Worm (Caenorhabditis elegans) whole organism, young adult: Measurements from ENCODE around the gene hpk-1.
A peak's percentile ranks its signal among the peaks of the same experiment; 100 is the strongest.

Source experiments
- B0019.2 ChIP-seq: fragments of 200-800 bp; sonication (Bioruptor generic); conservative IDR thresholded peaks from 2 replicates; pipeline ENCODE4 v1.3.6; 2022; ENCODE audit warnings: missing genetic modification reagents, missing genetic modification characterization, missing compliant biosample characterization
- B0035.1 ChIP-seq: sonication (generic microtip); optimal IDR thresholded peaks from 2 replicates; lab custom pipeline; 2016; ENCODE audit warnings: missing genetic modification characterization, mild to moderate bottlenecking, missing compliant biosample characterization, missing genotype, missing genetic modification reagents
- B0336.3 ChIP-seq: fragments of 200-800 bp; sonication (Bioruptor generic); IDR thresholded peaks from 2 replicates; pipeline ENCODE4 v1.3.6; 2022; ENCODE audit warnings: missing genetic modification characterization, missing compliant biosample characterization
- F10E7.11 ChIP-seq: sonication (generic microtip); optimal IDR thresholded peaks from 2 replicates; lab custom pipeline; 2017; ENCODE audit warnings: mild to moderate bottlenecking, missing genetic modification characterization, moderate library complexity, missing compliant biosample characterization
- F22D6.2 ChIP-seq: sonication (generic microtip); optimal IDR thresholded peaks from 2 replicates; lab custom pipeline; 2016; ENCODE audit warnings: mild to moderate bottlenecking, missing genetic modification characterization, missing compliant biosample characterization
- F33H1.4 ChIP-seq: fragments of 200-800 bp; sonication (Bioruptor generic); IDR thresholded peaks from 2 replicates; pipeline ENCODE4 v1.3.6; 2022; ENCODE audit warnings: missing genetic modification reagents, missing genetic modification characterization, missing compliant biosample characterization
- F55B11.4 ChIP-seq: sonication (generic microtip); optimal IDR thresholded peaks from 2 replicates; lab custom pipeline; 2016; ENCODE audit warnings: missing compliant biosample characterization, missing genetic modification characterization, borderline replicate concordance; ENCODE audit not compliant: insufficient read depth
- T07F8.4 ChIP-seq: sonication (generic microtip); optimal IDR thresholded peaks from 2 replicates; lab custom pipeline; 2016; ENCODE audit warnings: mild to moderate bottlenecking, missing genetic modification characterization, moderate library complexity, missing compliant biosample characterization
- Y53G8AR.9 ChIP-seq: fragments of 200-800 bp; sonication (Bioruptor generic); conservative IDR thresholded peaks from 2 replicates; pipeline ENCODE4 v1.3.6; 2022; ENCODE audit warnings: missing genetic modification reagents, missing genetic modification characterization, missing compliant biosample characterization
- Y56A3A.18 ChIP-seq: fragments of 200-800 bp; sonication (Bioruptor generic); IDR thresholded peaks from 2 replicates; pipeline ENCODE4 v1.3.6; 2022; ENCODE audit warnings: missing genetic modification reagents, missing genetic modification characterization, missing compliant biosample characterization
- Y79H2A.3 ChIP-seq: fragments of 200-800 bp; sonication (Bioruptor generic); conservative IDR thresholded peaks from 2 replicates; pipeline ENCODE4 v1.3.6; 2022; ENCODE audit warnings: missing genetic modification reagents, missing genetic modification characterization, missing compliant biosample characterization
- akir-1 ChIP-seq: fragments of 200-800 bp; sonication (Bioruptor generic); optimal IDR thresholded peaks from 2 replicates; lab custom pipeline; 2018; ENCODE audit warnings: mild to moderate bottlenecking, missing genetic modification characterization, moderate library complexity, missing compliant biosample characterization
- athp-1 ChIP-seq: sonication (generic microtip); optimal IDR thresholded peaks from 2 replicates; lab custom pipeline; 2017; ENCODE audit warnings: mild to moderate bottlenecking, missing genetic modification characterization, missing compliant biosample characterization
- bed-2 ChIP-seq: fragments of 200-800 bp; sonication (Bioruptor generic); IDR thresholded peaks from 2 replicates; pipeline ENCODE4 v1.3.6; 2022; ENCODE audit warnings: missing genetic modification reagents, missing genetic modification characterization, missing compliant biosample characterization
- ceh-100 ChIP-seq: fragments of 200-800 bp; sonication (Bioruptor generic); IDR thresholded peaks from 2 replicates; pipeline ENCODE4 v1.3.6; 2022; ENCODE audit warnings: missing genetic modification reagents, missing genetic modification characterization, missing compliant biosample characterization
- ceh-91 ChIP-seq: fragments of 200-800 bp; sonication (Bioruptor generic); IDR thresholded peaks from 2 replicates; pipeline ENCODE4 v1.3.6; 2022; ENCODE audit warnings: missing genetic modification reagents, missing genetic modification characterization, missing compliant biosample characterization
- chd-7 ChIP-seq: sonication (generic microtip); optimal IDR thresholded peaks from 2 replicates; lab custom pipeline; 2016; ENCODE audit warnings: mild to moderate bottlenecking, missing genetic modification characterization, moderate library complexity, missing compliant biosample characterization
- dpff-1 ChIP-seq: sonication (generic microtip); optimal IDR thresholded peaks from 2 replicates; lab custom pipeline; 2017; ENCODE audit warnings: mild to moderate bottlenecking, missing genetic modification characterization, missing compliant biosample characterization
- dpl-1 ChIP-seq: fragments of 150-350 bp; optimal IDR thresholded peaks from 2 replicates; lab custom pipeline; 2014; ENCODE audit warnings: missing biosample characterization, missing genetic modification reagents, missing genetic modification characterization
- egl-44 ChIP-seq: fragments of 200-800 bp; sonication (Bioruptor generic); IDR thresholded peaks from 2 replicates; pipeline ENCODE4 v1.3.6; 2022; ENCODE audit warnings: missing genetic modification reagents, missing genetic modification characterization, missing compliant biosample characterization
- ekl-4 ChIP-seq: fragments of 200-800 bp; sonication (Bioruptor generic); IDR thresholded peaks from 2 replicates; pipeline ENCODE4 v1.3.6; 2022; ENCODE audit warnings: missing genetic modification reagents, missing genetic modification characterization, missing compliant biosample characterization
- ets-4 ChIP-seq: fragments of 200-800 bp; sonication (Bioruptor generic); optimal IDR thresholded peaks from 2 replicates; lab custom pipeline; 2018; ENCODE audit warnings: mild to moderate bottlenecking, missing genetic modification characterization, missing compliant biosample characterization
- him-1 ChIP-seq: sonication (generic microtip); optimal IDR thresholded peaks from 2 replicates; lab custom pipeline; 2016; ENCODE audit warnings: missing genotype, missing genetic modification reagents, missing genetic modification characterization, missing compliant biosample characterization
- hlh-26 ChIP-seq: fragments of 200-800 bp; sonication (Bioruptor generic); conservative IDR thresholded peaks from 2 replicates; pipeline ENCODE4 v1.3.6; 2022; ENCODE audit warnings: missing genetic modification reagents, missing genetic modification characterization, missing compliant biosample characterization
- hmg-20 ChIP-seq: fragments of 200-800 bp; sonication (Bioruptor generic); IDR thresholded peaks from 2 replicates; pipeline ENCODE4 v1.3.6; 2022; ENCODE audit warnings: missing genetic modification reagents, missing genetic modification characterization, missing compliant biosample characterization
- hrde-1 ChIP-seq: sonication (generic microtip); optimal IDR thresholded peaks from 2 replicates; lab custom pipeline; 2016; ENCODE audit warnings: missing genetic modification characterization, mild to moderate bottlenecking, missing compliant biosample characterization, moderate library complexity, missing genotype, missing genetic modification reagents, borderline replicate concordance
- hsf-1 ChIP-seq: fragments of 200-800 bp; sonication (Bioruptor generic); IDR thresholded peaks from 2 replicates; pipeline ENCODE4 v1.3.6; 2022; ENCODE audit warnings: missing genetic modification reagents, missing genetic modification characterization, missing compliant biosample characterization
- lin-26 ChIP-seq: fragments of 200-800 bp; sonication (Bioruptor generic); IDR thresholded peaks from 2 replicates; pipeline ENCODE4 v1.3.6; 2022; ENCODE audit warnings: missing genetic modification reagents, missing genetic modification characterization, missing compliant biosample characterization
- lin-35 ChIP-seq, 3 experiments: fragments of 150-350 bp in 2 of 3; sonication (generic microtip) in 1 of 3; optimal IDR thresholded peaks; 2 replicates each; lab custom pipeline; 2014 to 2018; ENCODE audit warnings: missing biosample characterization in 3 of 3, missing genetic modification characterization in 3 of 3, missing genetic modification reagents in 3 of 3
- madf-3 ChIP-seq: fragments of 200-800 bp; sonication (Bioruptor generic); IDR thresholded peaks from 2 replicates; pipeline ENCODE4 v1.3.6; 2022; ENCODE audit warnings: missing genetic modification reagents, missing genetic modification characterization, missing compliant biosample characterization
- mel-28 ChIP-seq: sonication (generic microtip); optimal IDR thresholded peaks from 2 replicates; lab custom pipeline; 2016; ENCODE audit warnings: borderline replicate concordance, mild to moderate bottlenecking, missing genetic modification characterization, missing compliant biosample characterization
- mes-4 ChIP-seq: sonication (generic microtip); optimal IDR thresholded peaks from 2 replicates; lab custom pipeline; 2016; ENCODE audit warnings: missing genotype, missing genetic modification characterization, missing compliant biosample characterization
- nfya-2 ChIP-seq: fragments of 200-800 bp; sonication (Bioruptor generic); IDR thresholded peaks from 2 replicates; pipeline ENCODE4 v1.3.6; 2022; ENCODE audit warnings: missing genetic modification reagents, missing genetic modification characterization, missing compliant biosample characterization
- nfyb-1 ChIP-seq: fragments of 200-800 bp; sonication (Bioruptor generic); IDR thresholded peaks from 2 replicates; pipeline ENCODE4 v1.3.6; 2022; ENCODE audit warnings: missing genetic modification reagents, missing genetic modification characterization, missing compliant biosample characterization
- nhr-179 ChIP-seq: sonication (generic microtip); optimal IDR thresholded peaks from 2 replicates; lab custom pipeline; 2016; ENCODE audit warnings: mild to moderate bottlenecking, missing genetic modification characterization, missing compliant biosample characterization
- nhr-80 ChIP-seq: sonication (generic microtip); optimal IDR thresholded peaks from 2 replicates; lab custom pipeline; 2016; ENCODE audit warnings: missing genetic modification characterization, missing compliant biosample characterization
- nhr-90 ChIP-seq: sonication (generic microtip); optimal IDR thresholded peaks from 2 replicates; lab custom pipeline; 2016; ENCODE audit warnings: missing genotype, mild to moderate bottlenecking, missing genetic modification characterization, missing compliant biosample characterization
- pbrm-1 ChIP-seq: fragments of 200-800 bp; sonication (Bioruptor generic); IDR thresholded peaks from 2 replicates; pipeline ENCODE4 v1.3.6; 2022; ENCODE audit warnings: missing genetic modification reagents, missing genetic modification characterization, missing compliant biosample characterization
- rcor-1 ChIP-seq: fragments of 200-800 bp; sonication (Bioruptor generic); IDR thresholded peaks from 2 replicates; pipeline ENCODE4 v1.3.6; 2022; ENCODE audit warnings: missing genetic modification reagents, missing genetic modification characterization, missing compliant biosample characterization
- rec-8 ChIP-seq, 2 experiments: sonication (generic microtip); optimal IDR thresholded peaks; 2 replicates each; lab custom pipeline; 2016; ENCODE audit warnings: mild to moderate bottlenecking in 2 of 2, missing genetic modification characterization in 2 of 2, missing genetic modification reagents in 2 of 2, missing genotype in 2 of 2, missing biosample characterization in 1 of 2, missing compliant biosample characterization in 1 of 2, moderate library complexity in 1 of 2
- sea-2 ChIP-seq: fragments of 200-800 bp; sonication (Bioruptor generic); IDR thresholded peaks from 2 replicates; pipeline ENCODE4 v1.3.6; 2022; ENCODE audit warnings: missing genetic modification characterization, missing compliant biosample characterization
- snpc-1.3 ChIP-seq: sonication (generic microtip); optimal IDR thresholded peaks from 2 replicates; lab custom pipeline; 2017; ENCODE audit warnings: missing genetic modification characterization, mild to moderate bottlenecking, missing compliant biosample characterization, antibody characterized with exemption, moderate library complexity, missing genotype, missing genetic modification reagents; ENCODE audit not compliant: insufficient read depth
- somi-1 ChIP-seq: fragments of 200-800 bp; sonication (Bioruptor generic); optimal IDR thresholded peaks from 2 replicates; lab custom pipeline; 2018; ENCODE audit warnings: mild to moderate bottlenecking, missing genetic modification characterization, missing compliant biosample characterization
- zfh-2 ChIP-seq: fragments of 200-800 bp; sonication (Bioruptor generic); conservative IDR thresholded peaks from 2 replicates; pipeline ENCODE4 v1.3.6; 2022; ENCODE audit warnings: missing genetic modification reagents, missing genetic modification characterization, missing compliant biosample characterization
- ztf-22 ChIP-seq: fragments of 200-800 bp; sonication (Bioruptor generic); optimal IDR thresholded peaks from 2 replicates; lab custom pipeline; 2018; ENCODE audit warnings: mild to moderate bottlenecking, missing genetic modification characterization, moderate library complexity, missing compliant biosample characterization
- ztf-26 ChIP-seq: sonication (generic microtip); optimal IDR thresholded peaks from 2 replicates; lab custom pipeline; 2017; ENCODE audit warnings: missing genetic modification characterization, missing compliant biosample characterization
- ztf-28 ChIP-seq: fragments of 200-800 bp; sonication (Bioruptor generic); IDR thresholded peaks from 2 replicates; pipeline ENCODE4 v1.3.6; 2022; ENCODE audit warnings: missing genetic modification reagents, missing genetic modification characterization, missing compliant biosample characterization

The hpk-1 gene

DNA sequence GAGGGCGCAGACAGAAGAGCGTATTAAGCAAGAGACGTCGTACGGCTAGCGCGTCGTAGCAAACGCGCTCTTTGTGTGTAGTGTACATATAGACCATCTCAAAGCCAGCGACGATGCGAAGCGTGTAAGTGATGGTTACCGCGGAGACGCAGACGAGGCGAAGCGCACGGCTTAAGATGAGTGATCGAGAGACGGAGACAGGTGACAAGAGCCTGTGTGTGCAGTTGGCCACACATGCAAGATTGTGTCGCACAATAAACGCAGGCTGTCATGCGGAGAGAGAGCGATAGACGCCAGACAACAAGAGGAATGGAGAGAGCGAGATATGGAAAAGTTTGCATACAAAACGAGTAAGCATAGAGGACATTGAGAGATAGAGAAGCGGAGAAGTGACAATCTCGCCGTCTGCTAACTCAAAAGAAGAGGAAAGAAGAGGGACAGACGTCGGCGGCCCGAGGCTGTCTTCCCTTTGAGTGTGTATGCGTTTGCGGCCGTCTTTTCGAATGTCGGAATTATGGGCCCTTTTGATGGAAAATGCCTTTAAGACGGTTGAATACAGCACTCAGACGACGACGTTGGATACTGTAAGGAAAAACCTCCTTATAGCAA, 5.8 kb upstream of the hpk-1 start (continued):
- TF ChIP-seq F22D6.2 (tag; lab: Kevin White, UChicago), result no peak
- peak; percentile 45; the same call in 1 of the 2 replicates for TF ChIP-seq rcor-1 (GFP tag; lab: Robert Waterston, UW)
- TF ChIP-seq Y53G8AR.9 (GFP tag; lab: Robert Waterston, UW), result no peak
- no peak for TF ChIP-seq sea-2 (GFP tag; lab: Robert Waterston, UW)
- no peak for TF ChIP-seq him-1 (tag; lab: Kevin White, UChicago)
- TF ChIP-seq athp-1 (tag; lab: Kevin White, UChicago), result no peak
- peak; percentile 58; the same call in 1 of the 2 replicates for TF ChIP-seq egl-44 (GFP tag; lab: Robert Waterston, UW)
- TF ChIP-seq ets-4 (GFP tag; lab: Kevin White, UChicago), result no peak
- TF ChIP-seq hmg-20 (GFP tag; lab: Robert Waterston, UW), result no peak
- no peak for TF ChIP-seq T07F8.4 (tag; lab: Kevin White, UChicago)
- TF ChIP-seq akir-1, result peak; percentile 71
- no peak for TF ChIP-seq F55B11.4 (tag; lab: Kevin White, UChicago)
- TF ChIP-seq lin-26, result peak; percentile 21; the same call in 1 of the 2 replicates
- peak; percentile 17 for TF ChIP-seq ztf-22 (GFP tag; lab: Kevin White, UChicago)
- TF ChIP-seq nfya-2 (GFP tag; lab: Robert Waterston, UW), result no peak
- TF ChIP-seq dpff-1 (tag; lab: Kevin White, UChicago), result peak; percentile 60
- no peak for TF ChIP-seq rec-8 (tag; optimal IDR thresholded peaks at IDR 0.05; lab: Kevin White, UChicago)
- no peak for TF ChIP-seq ceh-91 (GFP tag; lab: Robert Waterston, UW)
- TF ChIP-seq somi-1 (GFP tag; lab: Kevin White, UChicago), result peak; percentile 48
- no peak for TF ChIP-seq nhr-179 (tag; lab: Kevin White, UChicago)
- TF ChIP-seq ztf-28 (GFP tag; lab: Robert Waterston, UW), result no peak
- no peak for TF ChIP-seq mes-4 (tag; lab: Kevin White, UChicago)
- no peak for TF ChIP-seq F33H1.4 (GFP tag; lab: Robert Waterston, UW)
- peak; percentile 94 for TF ChIP-seq B0336.3 (GFP tag; lab: Robert Waterston, UW)
- no peak for TF ChIP-seq dpl-1
- no peak for TF ChIP-seq mel-28 (tag; lab: Kevin White, UChicago)
- TF ChIP-seq B0019.2, result no peak
- TF ChIP-seq Y79H2A.3, result no peak
- no peak for TF ChIP-seq ceh-100
- peak in 1 of 3 experiments; percentile 46 for TF ChIP-seq lin-35 (GFP tag; optimal IDR thresholded peaks at IDR 0.05; lab: Kevin White, UChicago)
- no peak for TF ChIP-seq snpc-1.3 (tag; lab: Kevin White, UChicago)
- TF ChIP-seq hsf-1 (GFP tag; lab: Robert Waterston, UW), result no peak
- no peak; the same call in 1 of the 2 replicates for TF ChIP-seq ekl-4
- no peak for TF ChIP-seq hrde-1 (tag; lab: Kevin White, UChicago)
- TF ChIP-seq chd-7 (tag; lab: Kevin White, UChicago), result peak; percentile 86
- no peak for TF ChIP-seq hlh-26 (GFP tag; lab: Robert Waterston, UW)
- 0 out of 2 replicates have a peak, but pooled peaks have one; percentile 14 for TF ChIP-seq madf-3 (GFP tag; lab: Robert Waterston, UW)
- TF ChIP-seq pbrm-1, result peak; percentile 20; the same call in 1 of the 2 replicates
- TF ChIP-seq ztf-26 (tag; lab: Kevin White, UChicago), result peak; percentile 83
- TF ChIP-seq F10E7.11 (tag; lab: Kevin White, UChicago), result peak; percentile 45
- no peak for TF ChIP-seq nhr-90 (tag; lab: Kevin White, UChicago)
- TF ChIP-seq B0035.1 (tag; lab: Kevin White, UChicago), result peak; percentile 61
- no peak for TF ChIP-seq bed-2 (GFP tag; lab: Robert Waterston, UW)
- peak; percentile 86 for TF ChIP-seq zfh-2 (GFP tag; lab: Robert Waterston, UW)
- TF ChIP-seq nhr-80 (tag; lab: Kevin White, UChicago), result peak; percentile 26
- peak; percentile 78 for TF ChIP-seq nfyb-1 (GFP tag; lab: Robert Waterston, UW)
- peak; percentile 46; the same call in 1 of the 2 replicates for TF ChIP-seq Y56A3A.18 (GFP tag; lab: Robert Waterston, UW)
